Fruit fly (Drosophila melanogaster): Measurements from ENCODE around the gene CG32221.

Gene CG32221

dm6 chr3L:19794203-19794802 is 40.2 kb upstream of the CG32221 start (continued):
- TF ChIP-seq CG11723 (GFP tag; optimal IDR thresholded peaks at IDR 0.05) (peak; percentile 91), CG13296 (GFP tag; optimal IDR thresholded peaks at IDR 0.05) (peak; percentile 90), Usf (GFP tag; optimal IDR thresholded peaks at IDR 0.05) (peak; percentile 75), Atf-2 (GFP tag; optimal IDR thresholded peaks at IDR 0.05) (peak; percentile 79), PHDP (tag; optimal IDR thresholded peaks at IDR 0.05) (peak; percentile 87), Mes4 (GFP tag; optimal IDR thresholded peaks at IDR 0.05) (peak; percentile 71), Jarid2 (GFP tag; optimal IDR thresholded peaks at IDR 0.05) (peak; percentile 61), bowl (GFP tag; IDR thresholded peaks at IDR 0.05) (no peak; the same call in 1 of the 2 replicates), vvl (GFP tag; IDR thresholded peaks at IDR 0.05) (peak; percentile 87), Bdp1 (GFP tag; optimal IDR thresholded peaks at IDR 0.05) (peak; percentile 59), Camta (GFP tag; optimal IDR thresholded peaks at IDR 0.05) (peak; percentile 76), GATAe (GFP tag; conservative IDR thresholded peaks at IDR 0.05) (no peak; the same call in 1 of the 2 replicates), CG12942 (GFP tag; optimal IDR thresholded peaks at IDR 0.05) (peak; percentile 62), insv (GFP tag; optimal IDR thresholded peaks at IDR 0.05) (peak in 1 of 2 experiments; percentile 63), nerfin-1 (tag; optimal IDR thresholded peaks at IDR 0.05) (peak; percentile 84), CG18476 (GFP tag; optimal IDR thresholded peaks at IDR 0.05) (peak; percentile 84), vnd (GFP tag; IDR thresholded peaks at IDR 0.05; ENCODE audit: partially characterized antibody) (peak; percentile 52; the same call in 1 of the 3 replicates), CG3838 (GFP tag; optimal IDR thresholded peaks at IDR 0.05) (peak; percentile 51), CG10462 (GFP tag; optimal IDR thresholded peaks at IDR 0.05) (peak; percentile 69), bigmax (GFP tag; optimal IDR thresholded peaks at IDR 0.05) (no peak), onecut (GFP tag; IDR thresholded peaks at IDR 0.05) (peak; percentile 76), Spps (tag; optimal IDR thresholded peaks at IDR 0.05) (peak; percentile 52), CG10321 (GFP tag; IDR thresholded peaks at IDR 0.05) (0 out of 2 replicates have a peak, but pooled peaks have one; percentile 35), CHES-1-like (GFP tag; optimal IDR thresholded peaks at IDR 0.05) (peak; percentile 66), gcm (GFP tag; optimal IDR thresholded peaks at IDR 0.05) (peak; percentile 74), grau (tag; optimal IDR thresholded peaks at IDR 0.05) (peak; percentile 91), Atf3 (GFP tag; optimal IDR thresholded peaks at IDR 0.05) (peak; percentile 48), dm (GFP tag; optimal IDR thresholded peaks at IDR 0.05) (peak; percentile 57), Dll (GFP tag; IDR thresholded peaks at IDR 0.05; ENCODE audit: partially characterized antibody) (peak; percentile 33; the same call in 1 of the 4 replicates), CG5953 (GFP tag; IDR thresholded peaks at IDR 0.05) (0 out of 2 replicates have a peak, but pooled peaks have one; percentile 26), gsb-n (tag; optimal IDR thresholded peaks at IDR 0.05) (peak; percentile 44), Nf-YA (GFP tag; IDR thresholded peaks at IDR 0.05) (peak; percentile 89), zfh1 (GFP tag; IDR thresholded peaks at IDR 0.05) (peak; percentile 74), ems (GFP tag; optimal IDR thresholded peaks at IDR 0.05) (peak; percentile 72), CG30020 (tag; optimal IDR thresholded peaks at IDR 0.05) (peak; percentile 41), cad (GFP tag; optimal IDR thresholded peaks at IDR 0.05) (no peak), CG17359 (tag; optimal IDR thresholded peaks at IDR 0.05) (peak; percentile 79), ssp (GFP tag; IDR thresholded peaks at IDR 0.05) (peak; percentile 49), Deaf1 (tag; optimal IDR thresholded peaks at IDR 0.05) (peak; percentile 68), CG12659 (GFP tag; optimal IDR thresholded peaks at IDR 0.05) (peak; percentile 93), CG13123 (GFP tag; optimal IDR thresholded peaks at IDR 0.05) (peak; percentile 30), Blimp-1 (GFP tag; optimal IDR thresholded peaks at IDR 0.05) (peak; percentile 74), CG32532 (GFP tag; IDR thresholded peaks at IDR 0.05) (peak; percentile 83), CG9797 (GFP tag; optimal IDR thresholded peaks at IDR 0.05) (no peak), CG2875 (GFP tag; optimal IDR thresholded peaks at IDR 0.05) (peak; percentile 77), CG14667 (GFP tag; IDR thresholded peaks at IDR 0.05) (peak; percentile 47; the same call in 1 of the 2 replicates), CG18262 (tag; optimal IDR thresholded peaks at IDR 0.05) (peak; percentile 91), CG6854 (GFP tag; optimal IDR thresholded peaks at IDR 0.05) (peak; percentile 84), Rx (GFP tag; IDR thresholded peaks at IDR 0.05) (peak; percentile 7; the same call in 1 of the 2 replicates)
